Worm (Caenorhabditis elegans) whole organism, late embryonic: ENCODE results near the gene old-1.
"Not testable (repeated sequence)": the region's sequence is repeated elsewhere in the genome, so short reads cannot be mapped to it uniquely, and the experiment has no call there.

ENCODE experiments used
- K09A11.1 ChIP-seq: sonication (generic microtip); optimal IDR thresholded peaks from 2 replicates; lab custom pipeline; 2017; ENCODE audit warnings: antibody characterized with exemption, mild to moderate bottlenecking, missing genetic modification characterization, missing compliant biosample characterization; ENCODE audit not compliant: insufficient read depth
- Y22D7AL.16 ChIP-seq: sonication (generic microtip); optimal IDR thresholded peaks from 2 replicates; lab custom pipeline; 2016; ENCODE audit warnings: missing genetic modification characterization, missing compliant biosample characterization
- ceh-9 ChIP-seq: sonication (generic microtip); optimal IDR thresholded peaks from 2 replicates; lab custom pipeline; 2016; ENCODE audit warnings: mild to moderate bottlenecking, missing genetic modification characterization, inconsistent platforms, missing compliant biosample characterization
- dmd-4 ChIP-seq: sonication (generic microtip); optimal IDR thresholded peaks from 2 replicates; lab custom pipeline; 2016; ENCODE audit warnings: borderline replicate concordance, missing genetic modification characterization, missing compliant biosample characterization
- hlh-8 ChIP-seq: sonication (generic microtip); optimal IDR thresholded peaks from 2 replicates; lab custom pipeline; 2016; ENCODE audit warnings: missing genotype, missing genetic modification characterization, missing compliant biosample characterization
- rnt-1 ChIP-seq: sonication (generic microtip); optimal IDR thresholded peaks from 2 replicates; lab custom pipeline; 2016; ENCODE audit warnings: missing genetic modification characterization, missing compliant biosample characterization
- sox-2 ChIP-seq: fragments of 200-800 bp; sonication (Bioruptor generic); IDR thresholded peaks from 2 replicates; pipeline ENCODE4 v1.3.6; 2022; ENCODE audit warnings: missing genetic modification reagents, missing genetic modification characterization, missing compliant biosample characterization

- not testable (repeated sequence) for TF ChIP-seq Y22D7AL.16 (tag; lab: Kevin White, UChicago); rnt-1 (tag; lab: Kevin White, UChicago); hlh-8 (tag; lab: Kevin White, UChicago); ceh-9 (tag; lab: Kevin White, UChicago); dmd-4 (tag; lab: Kevin White, UChicago); sox-2 (GFP tag; lab: Robert Waterston, UW); K09A11.1 (tag; lab: Kevin White, UChicago)
Measured at ce11 chrII:9866378-9866777, 2.2 kb downstream of the old-1 start, which contains the start of gene chil-1.
